Worm (Caenorhabditis elegans) whole organism, L1 larva: Measurements from ENCODE around the gene rpl-36.A.

Source experiments
- C04F5.9 ChIP-seq: sonication (generic microtip); optimal IDR thresholded peaks from 2 replicates; lab custom pipeline; 2016; ENCODE audit warnings: missing genetic modification characterization, missing compliant biosample characterization
- C16A3.4 ChIP-seq: fragments of 150-350 bp; optimal IDR thresholded peaks from 2 replicates; lab custom pipeline; 2014; ENCODE audit warnings: missing biosample characterization, missing genetic modification characterization
- F16B12.6 ChIP-seq: fragments of 150-350 bp; optimal IDR thresholded peaks from 2 replicates; lab custom pipeline; 2014; ENCODE audit warnings: missing biosample characterization, missing genetic modification characterization
- Y116A8C.19 ChIP-seq: sonication (generic microtip); optimal IDR thresholded peaks from 2 replicates; lab custom pipeline; 2016; ENCODE audit warnings: missing compliant biosample characterization, missing genetic modification characterization, borderline replicate concordance
- alr-1 ChIP-seq: fragments of 200-800 bp; sonication (Bioruptor generic); optimal IDR thresholded peaks from 2 replicates; lab custom pipeline; 2018; ENCODE audit warnings: borderline replicate concordance, mild to moderate bottlenecking, missing genetic modification characterization, missing compliant biosample characterization
- ama-1 ChIP-seq: fragments of 150-350 bp; optimal IDR thresholded peaks from 2 replicates; lab custom pipeline; 2014
- ceh-82 ChIP-seq, 3 experiments: fragments of 150-350 bp in 1 of 3; sonication (generic microtip) in 2 of 3; optimal IDR thresholded peaks; 2 replicates each; lab custom pipeline; 2014 to 2017; ENCODE audit warnings: missing biosample characterization in 3 of 3, missing genetic modification characterization in 3 of 3
- ceh-88 ChIP-seq: fragments of 200-800 bp; sonication (Bioruptor generic); IDR thresholded peaks from 2 replicates; pipeline ENCODE4 v1.3.6; 2022; ENCODE audit warnings: missing genetic modification characterization, missing compliant biosample characterization
- dpl-1 ChIP-seq, 3 experiments: fragments of 150-350 bp in 2 of 3; sonication (generic microtip) in 1 of 3; optimal IDR thresholded peaks; 2 replicates each; lab custom pipeline; 2014 to 2017; ENCODE audit warnings: missing biosample characterization in 3 of 3, missing genetic modification characterization in 3 of 3, missing genetic modification reagents in 3 of 3
- efl-3 ChIP-seq: fragments of 200-800 bp; sonication (Bioruptor generic); optimal IDR thresholded peaks from 2 replicates; lab custom pipeline; 2018; ENCODE audit warnings: mild to moderate bottlenecking, missing genetic modification characterization, missing compliant biosample characterization
- elt-3 ChIP-seq, 6 experiments: fragments of 150-350 bp in 1 of 6; sonication (generic microtip); optimal IDR thresholded peaks; 2 replicates each; lab custom pipeline; 2017 to 2018; ENCODE audit warnings: missing biosample characterization in 6 of 6, missing genetic modification characterization in 6 of 6, inconsistent platforms in 1 of 6
- ets-5 ChIP-seq: fragments of 200-800 bp; sonication (Bioruptor generic); IDR thresholded peaks from 2 replicates; pipeline ENCODE4 v1.3.6; 2022; ENCODE audit warnings: missing genetic modification characterization, missing compliant biosample characterization
- fkh-10 ChIP-seq: sonication (generic microtip); optimal IDR thresholded peaks from 2 replicates; lab custom pipeline; 2017; ENCODE audit warnings: missing biosample characterization, missing genetic modification reagents, missing genetic modification characterization
- fos-1 ChIP-seq: fragments of 150-350 bp; optimal IDR thresholded peaks from 2 replicates; lab custom pipeline; 2014; ENCODE audit warnings: missing biosample characterization, missing genetic modification characterization
- grh-1 ChIP-seq: fragments of 200-800 bp; sonication (Bioruptor generic); IDR thresholded peaks from 2 replicates; pipeline ENCODE4 v1.3.6; 2022; ENCODE audit warnings: missing genetic modification reagents, missing genetic modification characterization, missing compliant biosample characterization
- hlh-17 ChIP-seq: fragments of 200-800 bp; sonication (Bioruptor generic); optimal IDR thresholded peaks from 2 replicates; lab custom pipeline; 2018; ENCODE audit warnings: missing genetic modification characterization, mild to moderate bottlenecking, missing compliant biosample characterization, moderate library complexity, borderline replicate concordance
- hlh-4 ChIP-seq: sonication (generic microtip); optimal IDR thresholded peaks from 2 replicates; lab custom pipeline; 2016; ENCODE audit warnings: mild to moderate bottlenecking, missing genetic modification characterization, missing compliant biosample characterization
- jun-1 ChIP-seq: fragments of 150-350 bp; optimal IDR thresholded peaks from 2 replicates; lab custom pipeline; 2014; ENCODE audit warnings: missing biosample characterization, missing genetic modification reagents, missing genetic modification characterization
- lin-13 ChIP-seq: fragments of 150-350 bp; optimal IDR thresholded peaks from 2 replicates; lab custom pipeline; 2014; ENCODE audit warnings: missing biosample characterization, missing genetic modification reagents, missing genetic modification characterization
- lin-14 ChIP-seq: fragments of 200-800 bp; sonication (Bioruptor generic); optimal IDR thresholded peaks from 2 replicates; lab custom pipeline; 2018; ENCODE audit warnings: mild to moderate bottlenecking, missing genetic modification characterization, moderate library complexity, missing compliant biosample characterization
- lin-15B ChIP-seq: fragments of 150-350 bp; sonication (generic microtip); optimal IDR thresholded peaks from 3 replicates; lab custom pipeline; 2014; ENCODE audit warnings: missing biosample characterization, missing genetic modification characterization
- lin-35 ChIP-seq, 2 experiments: fragments of 150-350 bp; optimal IDR thresholded peaks; 2 replicates each; lab custom pipeline; 2014; ENCODE audit warnings: missing biosample characterization in 2 of 2, missing genetic modification characterization in 2 of 2, missing genetic modification reagents in 2 of 2
- lin-39 ChIP-seq: fragments of 150-350 bp; optimal IDR thresholded peaks from 2 replicates; lab custom pipeline; 2014; ENCODE audit warnings: missing biosample characterization, missing genetic modification reagents, missing genetic modification characterization
- lir-3 ChIP-seq: sonication (generic microtip); optimal IDR thresholded peaks from 2 replicates; lab custom pipeline; 2016; ENCODE audit warnings: mild to moderate bottlenecking, missing genetic modification characterization, moderate library complexity, missing compliant biosample characterization; ENCODE audit not compliant: poor library complexity
- lsy-2 ChIP-seq, 2 experiments: fragments of 150-350 bp; optimal IDR thresholded peaks; 2 replicates each; lab custom pipeline; 2014; ENCODE audit warnings: missing biosample characterization in 2 of 2, missing genetic modification characterization in 2 of 2
- mdl-1 ChIP-seq, 2 experiments: fragments of 150-350 bp; optimal IDR thresholded peaks; 2 replicates each; lab custom pipeline; 2014 to 2017; ENCODE audit warnings: missing biosample characterization in 2 of 2, missing genetic modification characterization in 2 of 2, inconsistent platforms in 1 of 2
- mef-2 ChIP-seq: fragments of 150-350 bp; optimal IDR thresholded peaks from 2 replicates; lab custom pipeline; 2014; ENCODE audit warnings: missing biosample characterization, missing genetic modification characterization
- nhr-11 ChIP-seq: fragments of 150-350 bp; optimal IDR thresholded peaks from 2 replicates; lab custom pipeline; 2014; ENCODE audit warnings: missing biosample characterization, missing genetic modification characterization
- nhr-12 ChIP-seq: sonication (generic microtip); optimal IDR thresholded peaks from 2 replicates; lab custom pipeline; 2017; ENCODE audit warnings: missing biosample characterization, missing genetic modification characterization
- nhr-19 ChIP-seq: fragments of 200-800 bp; sonication (Bioruptor generic); conservative IDR thresholded peaks from 2 replicates; pipeline ENCODE4 v1.3.6; 2022; ENCODE audit warnings: missing genetic modification characterization, missing compliant biosample characterization
- nhr-237 ChIP-seq: fragments of 150-350 bp; optimal IDR thresholded peaks from 2 replicates; lab custom pipeline; 2014; ENCODE audit warnings: missing biosample characterization, missing genetic modification characterization
- nhr-28 ChIP-seq: fragments of 150-350 bp; optimal IDR thresholded peaks from 2 replicates; lab custom pipeline; 2014; ENCODE audit warnings: missing biosample characterization, missing genetic modification characterization
- nhr-71 ChIP-seq: sonication (generic microtip); optimal IDR thresholded peaks from 2 replicates; lab custom pipeline; 2016; ENCODE audit warnings: mild to moderate bottlenecking, missing genetic modification characterization, moderate library complexity, missing compliant biosample characterization
- nhr-90 ChIP-seq: sonication (generic microtip); optimal IDR thresholded peaks from 2 replicates; lab custom pipeline; 2016; ENCODE audit warnings: mild to moderate bottlenecking, missing genetic modification characterization, missing compliant biosample characterization; ENCODE audit not compliant: poor library complexity
- pqm-1 ChIP-seq: sonication (generic microtip); optimal IDR thresholded peaks from 3 replicates; lab custom pipeline; 2017; ENCODE audit warnings: missing biosample characterization, missing genetic modification characterization
- skn-1 ChIP-seq: fragments of 150-350 bp; optimal IDR thresholded peaks from 2 replicates; lab custom pipeline; 2014; ENCODE audit warnings: missing biosample characterization, missing genetic modification characterization
- snu-23 ChIP-seq: sonication (generic microtip); optimal IDR thresholded peaks from 2 replicates; lab custom pipeline; 2016; ENCODE audit warnings: missing genetic modification characterization, missing compliant biosample characterization
- sox-4 ChIP-seq: sonication (generic microtip); optimal IDR thresholded peaks from 2 replicates; lab custom pipeline; 2016; ENCODE audit warnings: missing genetic modification characterization, missing compliant biosample characterization
- swsn-7 ChIP-seq: sonication (generic microtip); optimal IDR thresholded peaks from 2 replicates; lab custom pipeline; 2016; ENCODE audit warnings: missing genetic modification characterization, missing compliant biosample characterization
- unc-62 ChIP-seq: fragments of 150-350 bp; optimal IDR thresholded peaks from 2 replicates; lab custom pipeline; 2014; ENCODE audit warnings: missing biosample characterization, missing genetic modification reagents, missing genetic modification characterization
- unc-98 ChIP-seq: fragments of 200-800 bp; sonication (Bioruptor generic); IDR thresholded peaks from 2 replicates; pipeline ENCODE4 v1.3.6; 2022; ENCODE audit warnings: missing genetic modification characterization, missing compliant biosample characterization
- vab-15 ChIP-seq: sonication (generic microtip); optimal IDR thresholded peaks from 2 replicates; lab custom pipeline; 2017; ENCODE audit warnings: missing genotype, mild to moderate bottlenecking, missing genetic modification characterization, missing compliant biosample characterization
- xbp-1 ChIP-seq: sonication (generic microtip); optimal IDR thresholded peaks from 2 replicates; lab custom pipeline; 2016; ENCODE audit warnings: missing genetic modification characterization, missing compliant biosample characterization
- zag-1 ChIP-seq: fragments of 150-350 bp; optimal IDR thresholded peaks from 2 replicates; lab custom pipeline; 2014; ENCODE audit warnings: missing biosample characterization, missing genetic modification characterization
- ztf-4 ChIP-seq: fragments of 150-350 bp; optimal IDR thresholded peaks from 2 replicates; lab custom pipeline; 2014; ENCODE audit warnings: missing biosample characterization, missing genetic modification characterization

The rpl-36.A gene

ce11 chrII:11126312-11127000, 29.5 kb upstream of the rpl-36.A start, which contains the start of the genes rps-9 and lsm-1 (continued):
- TF ChIP-seq ceh-88 (GFP tag; lab: Robert Waterston, UW) (no peak), lir-3 (peak; percentile 26), hlh-17 (GFP tag; lab: Kevin White, UChicago) (no peak), F16B12.6 (tag; lab: Kevin White, UChicago) (peak; percentile 46), vab-15 (no peak), mef-2 (tag; lab: Kevin White, UChicago) (no peak), C04F5.9 (tag; lab: Kevin White, UChicago) (no peak), unc-62 (GFP tag; lab: Kevin White, UChicago) (no peak), jun-1 (tag; lab: Kevin White, UChicago) (no peak), ztf-4 (tag; lab: Kevin White, UChicago) (no peak), nhr-19 (GFP tag; lab: Robert Waterston, UW) (peak; percentile 55), nhr-12 (tag; lab: Kevin White, UChicago) (no peak), skn-1 (tag; lab: Kevin White, UChicago) (peak; percentile 86), lin-15B (tag; lab: Kevin White, UChicago) (peak; percentile 10), lin-39 (tag; lab: Kevin White, UChicago) (no peak), lin-14 (GFP tag; lab: Kevin White, UChicago) (peak; percentile 77), C16A3.4 (tag; lab: Kevin White, UChicago) (peak; percentile 75), nhr-237 (tag; lab: Kevin White, UChicago) (peak; percentile 52), hlh-4 (no peak), ceh-82 (tag; optimal IDR thresholded peaks at IDR 0.05; lab: Kevin White, UChicago) (peak; percentile 43 to 84 (median 63)), elt-3 (tag; optimal IDR thresholded peaks at IDR 0.05; lab: Kevin White, UChicago) (peak in 1 of 6 experiments; percentile 37), dpl-1 (GFP tag; optimal IDR thresholded peaks at IDR 0.05; lab: Kevin White, UChicago) (peak; percentile 70 to 78 (median 74)), zag-1 (tag; lab: Kevin White, UChicago) (no peak), nhr-71 (tag; lab: Kevin White, UChicago) (peak; percentile 75), grh-1 (no peak), alr-1 (tag; lab: Kevin White, UChicago) (no peak), fos-1 (tag; lab: Kevin White, UChicago) (peak; percentile 42), nhr-28 (no peak), swsn-7 (tag; lab: Kevin White, UChicago) (peak; percentile 68), unc-98 (no peak), pqm-1 (tag; lab: Kevin White, UChicago) (no peak), mdl-1 (tag; optimal IDR thresholded peaks at IDR 0.05; lab: Kevin White, UChicago) (peak in 1 of 2 experiments; percentile 8), sox-4 (tag; lab: Kevin White, UChicago) (no peak), lsy-2 (tag; optimal IDR thresholded peaks at IDR 0.05; lab: Kevin White, UChicago) (peak; percentile 94 to 98), lin-35 (GFP tag; optimal IDR thresholded peaks at IDR 0.05; lab: Kevin White, UChicago) (peak; percentile 84 to 87), Y116A8C.19 (tag; lab: Kevin White, UChicago) (no peak), ets-5 (GFP tag; lab: Robert Waterston, UW) (no peak), nhr-11 (tag; lab: Kevin White, UChicago) (no peak), efl-3 (GFP tag; lab: Kevin White, UChicago) (no peak), lin-13 (peak; percentile 58), xbp-1 (tag; lab: Kevin White, UChicago) (peak; percentile 52), ama-1 (lab: Kevin White, UChicago) (no peak), nhr-90 (tag; lab: Kevin White, UChicago) (peak; percentile 29), fkh-10 (GFP tag; lab: Kevin White, UChicago) (no peak), snu-23 (GFP tag; lab: Kevin White, UChicago) (peak; percentile 67)
